Fruit fly (Drosophila melanogaster): ENCODE results near the gene Klp31E.

Gene Klp31E

DNA sequence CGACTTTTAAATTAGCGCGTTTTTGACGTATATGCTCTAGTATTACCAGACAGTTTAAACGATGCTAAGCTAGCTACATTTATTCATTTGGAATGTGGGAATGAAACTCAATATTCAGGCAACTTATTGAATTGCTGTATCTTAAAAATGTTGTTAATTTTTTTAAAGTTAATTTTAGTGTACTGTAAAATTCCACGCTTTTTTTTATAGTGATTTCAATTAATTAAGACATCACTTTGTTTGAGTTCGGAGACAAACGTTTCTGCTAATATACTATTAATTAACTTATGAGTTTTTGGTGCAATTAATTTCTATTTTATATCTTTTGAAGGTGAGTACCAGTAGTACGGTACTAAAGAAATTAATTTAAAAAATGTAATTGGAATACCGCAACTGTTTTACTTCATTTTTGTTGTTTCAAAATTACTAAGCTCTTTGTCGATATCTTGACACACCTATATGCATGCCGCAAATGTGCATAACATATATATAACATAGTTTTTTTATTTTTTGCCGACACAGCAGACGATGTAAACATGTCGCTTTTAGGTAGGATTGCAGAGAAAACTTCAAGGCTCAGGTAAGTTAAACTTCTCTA lies 27.5 kb upstream of the Klp31E start, which contains the start of the genes Cdk1 and mRpS7 (continued):
- no peak for TF ChIP-seq kah (GFP tag; optimal IDR thresholded peaks at IDR 0.05)
- TF ChIP-seq zen2 (GFP tag; IDR thresholded peaks at IDR 0.05; ENCODE audit: partially characterized antibody): no peak
- TF ChIP-seq Eip74EF (GFP tag; optimal IDR thresholded peaks at IDR 0.05): peak in 1 of 2 experiments; percentile 38
- peak; percentile 32 for TF ChIP-seq CG12299 (tag; optimal IDR thresholded peaks at IDR 0.05)
- TF ChIP-seq zfh2 (GFP tag; optimal IDR thresholded peaks at IDR 0.05): peak; percentile 52
- peak; percentile 53 for TF ChIP-seq Dip3 (GFP tag; optimal IDR thresholded peaks at IDR 0.05)
- peak; percentile 52 for TF ChIP-seq CG10565 (GFP tag; optimal IDR thresholded peaks at IDR 0.05)
- 0 out of 2 replicates have a peak, but pooled peaks have one; percentile 52 for TF ChIP-seq CG5953 (GFP tag; IDR thresholded peaks at IDR 0.05)
- peak; percentile 63 for TF ChIP-seq CG12104 (GFP tag; optimal IDR thresholded peaks at IDR 0.05)
- no peak for TF ChIP-seq CG7745 (tag; optimal IDR thresholded peaks at IDR 0.05)
- TF ChIP-seq CG15696 (tag; optimal IDR thresholded peaks at IDR 0.05): peak; percentile 60
- TF ChIP-seq sim (GFP tag; IDR thresholded peaks at IDR 0.05): no peak
- peak; percentile 67; the same call in 1 of the 3 replicates for TF ChIP-seq gce (GFP tag; IDR thresholded peaks at IDR 0.05)
- TF ChIP-seq CG1792 (GFP tag; optimal IDR thresholded peaks at IDR 0.05): no peak
- TF ChIP-seq Meics (GFP tag; optimal IDR thresholded peaks at IDR 0.05): peak; percentile 79
- peak; percentile 51 for TF ChIP-seq HmgZ (tag; optimal IDR thresholded peaks at IDR 0.05)
- peak; percentile 77; the same call in 2 of the 3 replicates for TF ChIP-seq dysf (GFP tag; IDR thresholded peaks at IDR 0.05)
- no peak for TF ChIP-seq CG11560 (tag; IDR thresholded peaks at IDR 0.05)
- no peak for TF ChIP-seq NC2α (GFP tag; optimal IDR thresholded peaks at IDR 0.05)
- TF ChIP-seq CG16779 (GFP tag; IDR thresholded peaks at IDR 0.05): no peak
- no peak for TF ChIP-seq emc (GFP tag; optimal IDR thresholded peaks at IDR 0.05)
- TF ChIP-seq nmo (GFP tag; optimal IDR thresholded peaks at IDR 0.05): peak; percentile 92
- peak; percentile 39; the same call in 1 of the 2 replicates for TF ChIP-seq CG31224 (GFP tag; IDR thresholded peaks at IDR 0.05)
- peak; percentile 30 for TF ChIP-seq CG5245 (GFP tag; optimal IDR thresholded peaks at IDR 0.05)
- peak; percentile 86 for TF ChIP-seq Med (GFP tag)
- peak; percentile 52; the same call in 1 of the 3 replicates for TF ChIP-seq CG11456 (GFP tag; IDR thresholded peaks at IDR 0.05)
- TF ChIP-seq pnt (GFP tag; optimal IDR thresholded peaks at IDR 0.05): peak; percentile 57
- no peak for TF ChIP-seq fd64A (GFP tag; optimal IDR thresholded peaks at IDR 0.05)
- TF ChIP-seq Ets65A (GFP tag): peak; percentile 85
- TF ChIP-seq CG16815 (GFP tag; optimal IDR thresholded peaks at IDR 0.05): peak; percentile 51
- no peak for TF ChIP-seq Doc3 (GFP tag; IDR thresholded peaks at IDR 0.05; ENCODE audit: partially characterized antibody)
- TF ChIP-seq esg (GFP tag; conservative IDR thresholded peaks at IDR 0.05): peak; percentile 66
- no peak for TF ChIP-seq usp (GFP tag; optimal IDR thresholded peaks at IDR 0.05)
- TF ChIP-seq Ssrp (tag; optimal IDR thresholded peaks at IDR 0.05): peak; percentile 75
- no peak for TF ChIP-seq Bdp1 (GFP tag; optimal IDR thresholded peaks at IDR 0.05)
- TF ChIP-seq so (GFP tag; IDR thresholded peaks at IDR 0.05): 0 out of 3 replicates have a peak, but pooled peaks have one; percentile 34
- no peak for TF ChIP-seq Sin3A (optimal IDR thresholded peaks at IDR 0.05)
- TF ChIP-seq pros (GFP tag; optimal IDR thresholded peaks at IDR 0.05): no peak
- TF ChIP-seq CG10959 (GFP tag; IDR thresholded peaks at IDR 0.05): no peak
- no peak for TF ChIP-seq mld (GFP tag; IDR thresholded peaks at IDR 0.05; ENCODE audit: partially characterized antibody)
- peak; percentile 77 for TF ChIP-seq CG32532 (GFP tag; IDR thresholded peaks at IDR 0.05)
- peak; percentile 62 for TF ChIP-seq CG12942 (GFP tag; optimal IDR thresholded peaks at IDR 0.05)
- peak; percentile 84 for TF ChIP-seq CG2712 (tag; optimal IDR thresholded peaks at IDR 0.05)
- TF ChIP-seq CrebB (tag; optimal IDR thresholded peaks at IDR 0.05): no peak
- no peak for TF ChIP-seq CG17912 (GFP tag; optimal IDR thresholded peaks at IDR 0.05)
- TF ChIP-seq tap (tag; optimal IDR thresholded peaks at IDR 0.05): peak; percentile 61
- no peak for TF ChIP-seq CG4282 (GFP tag; optimal IDR thresholded peaks at IDR 0.05)
- peak; percentile 40 for TF ChIP-seq Mad (GFP tag; optimal IDR thresholded peaks at IDR 0.05)
- TF ChIP-seq CG7963 (GFP tag; IDR thresholded peaks at IDR 0.05; ENCODE audit: partially characterized antibody): no peak
- TF ChIP-seq pum (GFP tag; optimal IDR thresholded peaks at IDR 0.05): peak; percentile 56
- peak; percentile 7 for TF ChIP-seq CG6654 (GFP tag; optimal IDR thresholded peaks at IDR 0.05)

All from whole organism, embryonic.